Worm (Caenorhabditis elegans) whole organism, mixed stage, embryonic: ENCODE measurements around the gene F41H10.2.
A peak's percentile ranks its signal among the peaks of the same experiment; 100 is the strongest.

Experiments used
- drap-1 ChIP-seq: fragments of 200-800 bp; sonication (Bioruptor generic); optimal IDR thresholded peaks from 3 replicates; lab custom pipeline; 2018; ENCODE audit warnings: mild to moderate bottlenecking, missing genetic modification characterization, missing compliant biosample characterization
- elt-1 ChIP-seq: sonication (generic microtip); optimal IDR thresholded peaks from 2 replicates; lab custom pipeline; 2017; ENCODE audit warnings: missing genetic modification characterization, mild to moderate bottlenecking, missing compliant biosample characterization, antibody characterized with exemption, moderate library complexity, borderline replicate concordance; ENCODE audit not compliant: insufficient read depth
- lsy-2 ChIP-seq: fragments of 150-350 bp; optimal IDR thresholded peaks from 2 replicates; lab custom pipeline; 2014; ENCODE audit warnings: missing biosample characterization, missing genetic modification characterization
- nhr-76 ChIP-seq: sonication (generic microtip); optimal IDR thresholded peaks from 2 replicates; lab custom pipeline; 2017; ENCODE audit warnings: missing biosample characterization, missing genetic modification characterization
- pha-4 ChIP-seq: fragments of 150-350 bp; optimal IDR thresholded peaks from 2 replicates; lab custom pipeline; 2018; ENCODE audit warnings: missing biosample characterization, missing genetic modification reagents, missing genetic modification characterization

ce11 chrIV:5370914-5371313, 10.5 kb upstream of the F41H10.2 start:
- TF ChIP-seq elt-1 (tag; lab: Kevin White, UChicago) (no peak), pha-4 (tag; lab: Kevin White, UChicago) (no peak), lsy-2 (tag; lab: Kevin White, UChicago) (peak; percentile 54), nhr-76 (tag; lab: Kevin White, UChicago) (no peak), drap-1 (GFP tag; lab: Kevin White, UChicago) (no peak)
